4 worm cellular contexts compared by ENCODE assay signal in the genomic region with DNA sequence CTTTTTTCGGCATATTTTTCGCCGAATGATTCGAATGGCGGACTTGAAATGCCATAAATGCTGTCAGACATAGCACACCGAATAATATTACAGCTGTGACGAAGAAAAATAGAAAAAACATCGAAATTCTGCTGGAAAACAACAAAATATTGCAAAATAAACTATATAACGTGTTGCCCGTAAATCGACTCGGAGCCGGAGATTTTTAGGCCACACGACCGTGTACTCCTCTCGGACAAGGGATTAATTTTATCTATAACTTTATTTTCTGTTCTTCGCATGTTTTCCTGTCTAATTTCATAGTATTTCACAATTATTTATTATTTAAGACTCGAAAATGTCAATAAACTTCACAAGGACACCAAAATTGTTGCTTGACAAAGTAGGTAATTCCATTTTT.
TF ChIP-seq lines count a peak whose summit lies in the region.

A gene (minus strand): TSS at position 175 of the 400 bp plus-strand sequence.
A gene (plus strand): TSS at position 330 of the 400 bp plus-strand sequence.

TF ChIP-seq in whole organism, L2 larva, 48 proteins besides CTCF, POLR2A, EP300 and RAD21 (continues in another document):
- TF ChIP-seq lsy-2 (tag; optimal IDR thresholded peaks at IDR 0.05; lab: Kevin White, UChicago) (peak; percentile 33 to 80), sma-9 (GFP tag; optimal IDR thresholded peaks at IDR 0.05; lab: Kevin White, UChicago) (peak; percentile 85), sma-9 (tag; optimal IDR thresholded peaks at IDR 0.05; lab: Kevin White, UChicago) (no peak), mab-5 (tag; optimal IDR thresholded peaks at IDR 0.05; lab: Kevin White, UChicago) (peak; percentile 33), C34F6.9 (tag; optimal IDR thresholded peaks at IDR 0.05; lab: Kevin White, UChicago) (peak; percentile 61), gmeb-1 (tag; optimal IDR thresholded peaks at IDR 0.05; lab: Kevin White, UChicago) (peak; percentile 66), R02D3.7 (tag; optimal IDR thresholded peaks at IDR 0.05; lab: Kevin White, UChicago) (peak; percentile 67), aly-2 (tag; optimal IDR thresholded peaks at IDR 0.05; lab: Kevin White, UChicago) (no peak), elt-3 (tag; optimal IDR thresholded peaks at IDR 0.05; lab: Kevin White, UChicago) (no peak), ztf-1 (GFP tag; conservative IDR thresholded peaks at IDR 0.05; lab: Robert Waterston, UW) (no peak), Y55F3AM.14 (GFP tag; optimal IDR thresholded peaks at IDR 0.05; lab: Kevin White, UChicago) (no peak), ceh-82 (tag; optimal IDR thresholded peaks at IDR 0.05; lab: Kevin White, UChicago) (no peak), nhr-77 (tag; optimal IDR thresholded peaks at IDR 0.05; lab: Kevin White, UChicago) (no peak), sem-4 (tag; optimal IDR thresholded peaks at IDR 0.05; lab: Kevin White, UChicago) (no peak), nhr-23 (tag; optimal IDR thresholded peaks at IDR 0.05; lab: Kevin White, UChicago) (no peak), sma-3 (GFP tag; optimal IDR thresholded peaks at IDR 0.05; lab: Kevin White, UChicago) (peak; percentile 74), nhr-6 (tag; optimal IDR thresholded peaks at IDR 0.05; lab: Kevin White, UChicago) (no peak), lin-13 (GFP tag; optimal IDR thresholded peaks at IDR 0.05; lab: Kevin White, UChicago) (peak; percentile 39), unc-39 (tag; optimal IDR thresholded peaks at IDR 0.05; lab: Kevin White, UChicago) (no peak), nhr-25 (tag; optimal IDR thresholded peaks at IDR 0.05; lab: Kevin White, UChicago) (peak; percentile 49), crh-2 (tag; optimal IDR thresholded peaks at IDR 0.05; lab: Kevin White, UChicago) (peak; percentile 48), ama-1 (optimal IDR thresholded peaks at IDR 0.05; lab: Kevin White, UChicago) (no peak)

TF ChIP-seq in whole organism, L4 larva, 104 proteins besides CTCF, POLR2A, EP300 and RAD21 (continues in another document):
- no peak for TF ChIP-seq nhr-111 (GFP tag; optimal IDR thresholded peaks at IDR 0.05; lab: Kevin White, UChicago)
- no peak for TF ChIP-seq pqm-1 (tag; optimal IDR thresholded peaks at IDR 0.05; lab: Kevin White, UChicago)
- TF ChIP-seq Y48G9A.11 (GFP tag; IDR thresholded peaks at IDR 0.05; lab: Robert Waterston, UW) = no peak
- no peak for TF ChIP-seq nhr-77 (tag; optimal IDR thresholded peaks at IDR 0.05; lab: Kevin White, UChicago)
- TF ChIP-seq dmd-9 (GFP tag; IDR thresholded peaks at IDR 0.05; lab: Robert Waterston, UW) = no peak
- peak; percentile 25; the same call in 1 of the 2 replicates for TF ChIP-seq madf-9 (GFP tag; conservative IDR thresholded peaks at IDR 0.05; lab: Robert Waterston, UW)
- no peak for TF ChIP-seq unc-39 (tag; optimal IDR thresholded peaks at IDR 0.05; lab: Kevin White, UChicago)
- no peak for TF ChIP-seq snpc-1.2 (GFP tag; IDR thresholded peaks at IDR 0.05; lab: Robert Waterston, UW)
- no peak for TF ChIP-seq madf-5 (GFP tag; IDR thresholded peaks at IDR 0.05; lab: Robert Waterston, UW)
- TF ChIP-seq pha-4 (GFP tag; IDR thresholded peaks at IDR 0.05; lab: Robert Waterston, UW) = no peak
- TF ChIP-seq pha-4 (tag; optimal IDR thresholded peaks at IDR 0.05; lab: Kevin White, UChicago) = no peak
- TF ChIP-seq ama-1 (optimal IDR thresholded peaks at IDR 0.05; lab: Kevin White, UChicago) = no peak
- no peak for TF ChIP-seq F49E8.2 (tag; optimal IDR thresholded peaks at IDR 0.05; lab: Kevin White, UChicago; ENCODE audit: borderline replicate concordance)
- peak; percentile 69 for TF ChIP-seq dpl-1 (GFP tag; optimal IDR thresholded peaks at IDR 0.05; lab: Kevin White, UChicago)
- TF ChIP-seq nhr-28 (tag; optimal IDR thresholded peaks at IDR 0.05; lab: Kevin White, UChicago) = peak; percentile 5
- TF ChIP-seq nhr-25 (tag; optimal IDR thresholded peaks at IDR 0.05; lab: Kevin White, UChicago; ENCODE audit: borderline replicate concordance, insufficient read depth) = no peak
- no peak for TF ChIP-seq mxl-2 (GFP tag; conservative IDR thresholded peaks at IDR 0.05; lab: Robert Waterston, UW)
- TF ChIP-seq egl-43 (GFP tag; IDR thresholded peaks at IDR 0.05; lab: Robert Waterston, UW) = no peak
- peak; percentile 71 for TF ChIP-seq unc-130 (GFP tag; optimal IDR thresholded peaks at IDR 0.05; lab: Kevin White, UChicago)
- TF ChIP-seq fos-1 (tag; optimal IDR thresholded peaks at IDR 0.05; lab: Kevin White, UChicago) = no peak
- TF ChIP-seq lin-15B (tag; optimal IDR thresholded peaks at IDR 0.05; lab: Kevin White, UChicago) = no peak
- TF ChIP-seq ZK337.2 (GFP tag; IDR thresholded peaks at IDR 0.05; lab: Robert Waterston, UW) = peak; percentile 83; the same call in 1 of the 2 replicates
- TF ChIP-seq daf-19 (GFP tag; conservative IDR thresholded peaks at IDR 0.05; lab: Robert Waterston, UW) = no peak

TF ChIP-seq in whole organism, late embryonic, 69 proteins besides CTCF, POLR2A, EP300 and RAD21 (continues in another document):
- TF ChIP-seq hlh-30 (tag; optimal IDR thresholded peaks at IDR 0.05; lab: Kevin White, UChicago; ENCODE audit: insufficient read depth) = no peak
- peak; percentile 1 for TF ChIP-seq fax-1 (tag; optimal IDR thresholded peaks at IDR 0.05; lab: Kevin White, UChicago)
- TF ChIP-seq ceh-14 (tag; optimal IDR thresholded peaks at IDR 0.05; lab: Kevin White, UChicago) = no peak
- TF ChIP-seq pat-9 (tag; optimal IDR thresholded peaks at IDR 0.05; lab: Kevin White, UChicago) = no peak
- no peak for TF ChIP-seq pqm-1 (tag; optimal IDR thresholded peaks at IDR 0.05; lab: Kevin White, UChicago)
- no peak for TF ChIP-seq sox-2 (GFP tag; IDR thresholded peaks at IDR 0.05; lab: Robert Waterston, UW)
- TF ChIP-seq lim-6 (tag; optimal IDR thresholded peaks at IDR 0.05; lab: Kevin White, UChicago) = no peak
- TF ChIP-seq hlh-13 (GFP tag; optimal IDR thresholded peaks at IDR 0.05; lab: Kevin White, UChicago) = no peak
- peak; percentile 37 for TF ChIP-seq elt-2 (tag; optimal IDR thresholded peaks at IDR 0.05; lab: Kevin White, UChicago)
- no peak for TF ChIP-seq unc-86 (tag; optimal IDR thresholded peaks at IDR 0.05; lab: Kevin White, UChicago)
- TF ChIP-seq nhr-232 (tag; optimal IDR thresholded peaks at IDR 0.05; lab: Kevin White, UChicago) = no peak
- TF ChIP-seq ttx-3 (tag; optimal IDR thresholded peaks at IDR 0.05; lab: Kevin White, UChicago) = no peak
- TF ChIP-seq K09A11.1 (tag; optimal IDR thresholded peaks at IDR 0.05; lab: Kevin White, UChicago; ENCODE audit: insufficient read depth) = no peak
- TF ChIP-seq ceh-19 (GFP tag; optimal IDR thresholded peaks at IDR 0.05; lab: Kevin White, UChicago) = no peak
- no peak for TF ChIP-seq ceh-9 (tag; optimal IDR thresholded peaks at IDR 0.05; lab: Kevin White, UChicago)
- TF ChIP-seq eyg-1 (tag; optimal IDR thresholded peaks at IDR 0.05; lab: Kevin White, UChicago) = no peak
- TF ChIP-seq sox-4 (tag; optimal IDR thresholded peaks at IDR 0.05; lab: Kevin White, UChicago) = no peak
- no peak for TF ChIP-seq gmeb-2 (tag; optimal IDR thresholded peaks at IDR 0.05; lab: Kevin White, UChicago)
- no peak for TF ChIP-seq ceh-34 (tag; optimal IDR thresholded peaks at IDR 0.05; lab: Kevin White, UChicago)
- TF ChIP-seq unc-42 (tag; optimal IDR thresholded peaks at IDR 0.05; lab: Kevin White, UChicago) = peak; percentile 47
- TF ChIP-seq mec-3 (tag; optimal IDR thresholded peaks at IDR 0.05; lab: Kevin White, UChicago; ENCODE audit: borderline replicate concordance) = peak; percentile 42
- no peak for TF ChIP-seq ama-1 (optimal IDR thresholded peaks at IDR 0.05; lab: Kevin White, UChicago)
- peak; percentile 1 for TF ChIP-seq sdc-2 (tag; optimal IDR thresholded peaks at IDR 0.05; lab: Kevin White, UChicago)
- TF ChIP-seq hlh-6 (tag; optimal IDR thresholded peaks at IDR 0.05; lab: Kevin White, UChicago) = no peak
- TF ChIP-seq ceh-45 (GFP tag; IDR thresholded peaks at IDR 0.05; lab: Robert Waterston, UW) = no peak

TF ChIP-seq in whole organism, mixed stage, embryonic, 35 proteins besides CTCF, POLR2A, EP300 and RAD21:
- TF ChIP-seq mls-2 (tag; optimal IDR thresholded peaks at IDR 0.05; lab: Kevin White, UChicago) (no peak), hlh-1 (tag; optimal IDR thresholded peaks at IDR 0.05; lab: Kevin White, UChicago) (no peak), ces-1 (GFP tag; optimal IDR thresholded peaks at IDR 0.05; lab: Kevin White, UChicago) (peak; percentile 56), nhr-12 (tag; optimal IDR thresholded peaks at IDR 0.05; lab: Kevin White, UChicago) (no peak), bed-3 (GFP tag; optimal IDR thresholded peaks at IDR 0.05; lab: Kevin White, UChicago) (no peak), tbx-8 (GFP tag; optimal IDR thresholded peaks at IDR 0.05; lab: Kevin White, UChicago) (no peak), flh-1 (GFP tag; optimal IDR thresholded peaks at IDR 0.05; lab: Kevin White, UChicago) (no peak), mab-5 (tag; optimal IDR thresholded peaks at IDR 0.05; lab: Kevin White, UChicago) (no peak), lin-13 (tag; optimal IDR thresholded peaks at IDR 0.05; lab: Kevin White, UChicago) (no peak), sem-2 (GFP tag; optimal IDR thresholded peaks at IDR 0.05; lab: Kevin White, UChicago) (no peak), ceh-43 (GFP tag; optimal IDR thresholded peaks at IDR 0.05; lab: Kevin White, UChicago) (no peak), cnd-1 (tag; optimal IDR thresholded peaks at IDR 0.05; lab: Kevin White, UChicago) (no peak), unc-120 (tag; optimal IDR thresholded peaks at IDR 0.05; lab: Kevin White, UChicago; ENCODE audit: poor library complexity, severe bottlenecking) (peak; percentile 78), mep-1 (tag; optimal IDR thresholded peaks at IDR 0.05; lab: Kevin White, UChicago) (no peak), M03D4.4 (tag; optimal IDR thresholded peaks at IDR 0.05; lab: Kevin White, UChicago) (no peak)
